Worm (Caenorhabditis elegans): ENCODE data around the gene T04C12.8.

DNA sequence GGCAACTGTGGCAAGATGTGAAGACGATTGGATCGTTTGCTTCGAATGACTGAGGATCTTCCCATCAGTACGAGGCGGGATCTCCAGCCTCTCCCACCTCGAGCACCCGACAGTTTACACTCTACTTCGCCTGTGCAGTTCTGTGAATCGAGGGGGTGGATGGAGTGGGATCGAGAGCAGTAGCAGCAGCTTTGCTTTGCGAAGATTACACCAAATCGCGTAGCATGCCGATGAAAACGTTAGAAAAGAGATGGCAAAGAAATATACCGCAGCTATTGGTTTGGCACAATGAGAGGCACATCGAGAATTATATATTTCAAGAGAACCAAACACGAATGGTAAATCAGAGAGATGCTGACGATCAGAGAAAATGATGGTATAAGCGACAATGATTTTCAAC is 5.3 kb upstream of the T04C12.8 start, which contains the start of gene act-3:
- TF ChIP-seq W03F9.2 (tag; optimal IDR thresholded peaks at IDR 0.05) = no peak
- no peak for TF ChIP-seq him-1 (tag; optimal IDR thresholded peaks at IDR 0.05)

All from whole organism, L4/young adult.